Fruit fly (Drosophila melanogaster) whole organism, wandering third instar larva: ENCODE data around the gene CG15167.

ENCODE experiments used
- CrebA ChIP-seq: fragments of 200-800 bp; sonication (Bioruptor generic); optimal IDR thresholded peaks from 2 replicates; lab custom pipeline; 2016; ENCODE audit warnings: missing biosample characterization, mild to moderate bottlenecking, missing genetic modification characterization, borderline replicate concordance
- GATAd ChIP-seq: sonication (Bioruptor generic); optimal IDR thresholded peaks from 2 replicates; lab custom pipeline; 2016; ENCODE audit warnings: missing biosample characterization, missing genetic modification characterization
- Mio ChIP-seq: sonication (Bioruptor generic); optimal IDR thresholded peaks from 2 replicates; lab custom pipeline; 2016; ENCODE audit warnings: missing biosample characterization, missing genetic modification characterization
- Myc ChIP-seq: fragments of >200 bp; optimal IDR thresholded peaks from 2 replicates; lab custom pipeline; 2017
- OdsH ChIP-seq: fragments of 200-800 bp; sonication (Bioruptor generic); optimal IDR thresholded peaks from 2 replicates; lab custom pipeline; 2016; ENCODE audit warnings: missing biosample characterization, mild to moderate bottlenecking, missing genetic modification characterization
- Vsx2 ChIP-seq: fragments of 200-300, 225-300 bp; sonication (Bioruptor generic); optimal IDR thresholded peaks from 2 replicates; lab custom pipeline; 2018; ENCODE audit warnings: missing biosample characterization, missing genetic modification characterization; ENCODE audit not compliant: partially characterized antibody
- fru ChIP-seq: fragments of 200-800 bp; sonication (Bioruptor generic); optimal IDR thresholded peaks from 3 replicates; lab custom pipeline; 2016; ENCODE audit warnings: missing biosample characterization, mild to moderate bottlenecking, missing genetic modification characterization
- h ChIP-seq: fragments of 200-800 bp; sonication (Bioruptor generic); optimal IDR thresholded peaks from 3 replicates; lab custom pipeline; 2016; ENCODE audit warnings: missing biosample characterization, mild to moderate bottlenecking, missing genetic modification characterization
- usp ChIP-seq: fragments of >200 bp; optimal IDR thresholded peaks from 2 replicates; lab custom pipeline; 2017; ENCODE audit warnings: missing biosample characterization, missing genetic modification characterization

DNA sequence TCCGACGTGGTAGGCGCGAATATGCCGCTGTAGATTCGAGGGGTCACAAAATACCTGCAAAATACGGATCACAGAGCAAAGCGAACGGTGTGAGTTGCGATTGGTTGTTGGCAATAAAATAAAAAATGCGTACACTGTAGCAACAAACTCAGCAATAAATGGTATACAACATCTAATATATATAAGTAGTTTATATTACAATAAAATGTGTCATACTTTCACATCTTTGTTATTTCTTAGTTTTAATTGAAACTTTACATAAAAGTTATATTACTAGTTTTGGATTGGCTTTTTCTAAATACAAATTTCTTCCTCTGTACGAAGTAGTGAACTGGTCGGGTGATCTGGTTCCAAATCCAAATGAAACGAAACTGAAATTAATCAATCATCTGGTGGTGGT, 25.6 kb downstream of the CG15167 start:
- no peak for TF ChIP-seq GATAd
- TF ChIP-seq h: no peak
- TF ChIP-seq fru (GFP tag; lab: Kevin White, UChicago): no peak
- TF ChIP-seq Vsx2: no peak
- no peak for TF ChIP-seq Myc (lab: Kevin White, UChicago)
- TF ChIP-seq usp: no peak
- no peak for TF ChIP-seq OdsH (GFP tag; lab: Kevin White, UChicago)
- TF ChIP-seq CrebA (GFP tag; lab: Kevin White, UChicago): no peak
- TF ChIP-seq Mio (GFP tag; lab: Kevin White, UChicago): no peak
